Fruit fly (Drosophila melanogaster) whole organism, embryonic: ENCODE results near the gene Mco1.
A peak's percentile ranks its signal among the peaks of the same experiment; 100 is the strongest.

Experiments used
- Atf-2 ChIP-seq: fragments of 200-800 bp; sonication (Bioruptor generic); optimal IDR thresholded peaks from 2 replicates; lab custom pipeline; 2016; ENCODE audit warnings: missing biosample characterization, missing genetic modification characterization
- Awh ChIP-seq: fragments of 200-800 bp; sonication (Bioruptor generic); IDR thresholded peaks from 2 replicates; pipeline ENCODE4, ENCODE4 v1.3.6; 2022; ENCODE audit warnings: missing biosample characterization, missing genetic modification characterization
- Bgb ChIP-seq: fragments of 200-800 bp; sonication (Bioruptor generic); IDR thresholded peaks from 2 replicates; pipeline ENCODE4 v1.3.6; 2022; ENCODE audit warnings: missing biosample characterization, missing genetic modification characterization; ENCODE audit not compliant: partially characterized antibody
- CG10543 ChIP-seq: fragments of 200-800 bp; sonication (Bioruptor generic); optimal IDR thresholded peaks from 3 replicates; lab custom pipeline; 2017; ENCODE audit warnings: missing biosample characterization, mild to moderate bottlenecking, missing genetic modification characterization, moderate library complexity
- CG11696 ChIP-seq: fragments of 200-800 bp; sonication (Bioruptor generic); IDR thresholded peaks from 2 replicates; pipeline ENCODE4 v1.3.6; 2022; ENCODE audit warnings: missing biosample characterization, missing genetic modification characterization
- CG15696 ChIP-seq: fragments of 200-800 bp; sonication (Bioruptor generic); optimal IDR thresholded peaks from 2 replicates; lab custom pipeline; 2019; ENCODE audit warnings: missing biosample characterization, mild to moderate bottlenecking, missing genetic modification characterization, moderate library complexity
- CG17186 ChIP-seq: fragments of 200-800 bp; sonication (Bioruptor generic); optimal IDR thresholded peaks from 3 replicates; lab custom pipeline; 2017; ENCODE audit warnings: missing biosample characterization, missing genetic modification reagents, missing genetic modification characterization
- CG18599 ChIP-seq: fragments of 200-800 bp; sonication (Bioruptor generic); optimal IDR thresholded peaks from 3 replicates; lab custom pipeline; 2017; ENCODE audit warnings: missing biosample characterization, missing genetic modification characterization, mild to moderate bottlenecking, moderate library complexity, missing genetic modification reagents
- CG2120 ChIP-seq: fragments of 200-800 bp; sonication (Bioruptor generic); optimal IDR thresholded peaks from 3 replicates; lab custom pipeline; 2016; ENCODE audit warnings: missing biosample characterization, missing genetic modification characterization
- CG34376 ChIP-seq: fragments of 200-800 bp; sonication (Bioruptor generic); optimal IDR thresholded peaks from 2 replicates; lab custom pipeline; 2018; ENCODE audit warnings: missing biosample characterization, mild to moderate bottlenecking, missing genetic modification characterization
- CG3838 ChIP-seq: fragments of 200-800 bp; sonication (Bioruptor generic); optimal IDR thresholded peaks from 3 replicates; lab custom pipeline; 2016; ENCODE audit warnings: missing biosample characterization, missing genetic modification characterization
- CG4617 ChIP-seq: fragments of 200-800 bp; sonication (Bioruptor generic); optimal IDR thresholded peaks from 3 replicates; lab custom pipeline; 2016; ENCODE audit warnings: missing biosample characterization, missing genetic modification characterization, borderline replicate concordance
- CG6813 ChIP-seq: fragments of 200-800 bp; sonication (Bioruptor generic); optimal IDR thresholded peaks from 2 replicates; lab custom pipeline; 2017; ENCODE audit warnings: missing biosample characterization, missing genetic modification characterization, mild to moderate bottlenecking, moderate library complexity, missing genetic modification reagents
- CG7839 ChIP-seq: fragments of 200-800 bp; sonication (Bioruptor generic); optimal IDR thresholded peaks from 3 replicates; lab custom pipeline; 2018; ENCODE audit warnings: missing biosample characterization, mild to moderate bottlenecking, missing genetic modification characterization, moderate library complexity
- CHES-1-like ChIP-seq: fragments of 200-800 bp; sonication (Bioruptor generic); optimal IDR thresholded peaks from 2 replicates; lab custom pipeline; 2016; ENCODE audit warnings: missing biosample characterization, missing genetic modification characterization
- CoRest ChIP-seq: fragments of 200-800 bp; sonication (Bioruptor generic); optimal IDR thresholded peaks from 3 replicates; lab custom pipeline; 2018; ENCODE audit warnings: missing biosample characterization, mild to moderate bottlenecking, missing genetic modification characterization, moderate library complexity
- Dbx ChIP-seq: fragments of 200-800 bp; sonication (Bioruptor generic); IDR thresholded peaks from 3 replicates; pipeline ENCODE4 v1.3.6; 2022; ENCODE audit warnings: missing biosample characterization, missing genetic modification characterization
- Dll ChIP-seq: fragments of 200-800 bp; sonication (Bioruptor generic); IDR thresholded peaks from 4 replicates; pipeline ENCODE4 v1.3.6; 2022; ENCODE audit warnings: missing biosample characterization, missing genetic modification characterization; ENCODE audit not compliant: partially characterized antibody
- Doc2 ChIP-seq: fragments of 200-800 bp; sonication (Bioruptor generic); IDR thresholded peaks from 2 replicates; pipeline ENCODE4 v1.3.6; 2022; ENCODE audit warnings: missing biosample characterization, missing genetic modification characterization
- Doc3 ChIP-seq: fragments of 200-800 bp; sonication (Bioruptor generic); IDR thresholded peaks from 3 replicates; pipeline ENCODE4 v1.3.6; 2022; ENCODE audit warnings: missing biosample characterization, missing genetic modification characterization; ENCODE audit not compliant: partially characterized antibody
- Fer2 ChIP-seq: fragments of 200-800 bp; sonication (Bioruptor generic); optimal IDR thresholded peaks from 2 replicates; lab custom pipeline; 2018; ENCODE audit warnings: missing biosample characterization, mild to moderate bottlenecking, missing genetic modification characterization, moderate library complexity
- Fer3 ChIP-seq: fragments of 200-800 bp; sonication (Bioruptor generic); optimal IDR thresholded peaks from 2 replicates; lab custom pipeline; 2018; ENCODE audit warnings: missing biosample characterization, mild to moderate bottlenecking, missing genetic modification characterization, moderate library complexity
- GATAe ChIP-seq: fragments of 200-800 bp; sonication (Bioruptor generic); conservative IDR thresholded peaks from 2 replicates; pipeline ENCODE4 v1.3.6; 2022; ENCODE audit warnings: missing biosample characterization, missing genetic modification characterization
- HLH4C ChIP-seq: fragments of 200-800 bp; sonication (Bioruptor generic); IDR thresholded peaks from 3 replicates; pipeline ENCODE4 v1.3.6; 2022; ENCODE audit warnings: missing biosample characterization, missing genetic modification characterization; ENCODE audit not compliant: partially characterized antibody
- Hmx ChIP-seq: fragments of 200-800 bp; sonication (Bioruptor generic); optimal IDR thresholded peaks from 2 replicates; lab custom pipeline; 2016; ENCODE audit warnings: missing biosample characterization, missing genetic modification characterization
- Myb ChIP-seq: fragments of 200-800 bp; sonication (Bioruptor generic); optimal IDR thresholded peaks from 2 replicates; lab custom pipeline; 2016; ENCODE audit warnings: missing biosample characterization, missing genetic modification characterization
- Neu2 ChIP-seq: fragments of 200-800 bp; sonication (Bioruptor generic); optimal IDR thresholded peaks from 3 replicates; lab custom pipeline; 2016; ENCODE audit warnings: missing biosample characterization, missing genetic modification characterization, borderline replicate concordance
- Nf-YB ChIP-seq: fragments of 200-800 bp; sonication (Bioruptor generic); optimal IDR thresholded peaks from 3 replicates; lab custom pipeline; 2019; ENCODE audit warnings: missing biosample characterization, mild to moderate bottlenecking, missing genetic modification characterization, moderate library complexity
- Nf-YC ChIP-seq: fragments of 200-800 bp; optimal IDR thresholded peaks from 3 replicates; lab custom pipeline; 2019; ENCODE audit warnings: missing biosample characterization, mild to moderate bottlenecking, missing genetic modification characterization, moderate library complexity
- NfI ChIP-seq: fragments of 200-800 bp; sonication (Bioruptor generic); optimal IDR thresholded peaks from 3 replicates; lab custom pipeline; 2018; ENCODE audit warnings: missing biosample characterization, mild to moderate bottlenecking, missing genetic modification characterization, moderate library complexity
- abd-A ChIP-seq: fragments of 200-800 bp; sonication (Bioruptor generic); optimal IDR thresholded peaks from 3 replicates; lab custom pipeline; 2019; ENCODE audit warnings: missing biosample characterization, mild to moderate bottlenecking, missing genetic modification characterization, moderate library complexity
- al ChIP-seq: fragments of 200-800 bp; sonication (Bioruptor generic); IDR thresholded peaks from 2 replicates; pipeline ENCODE4 v1.3.6; 2022; ENCODE audit warnings: missing biosample characterization, missing genetic modification characterization
- ash1 ChIP-seq: fragments of 200-800 bp; sonication (Bioruptor generic); optimal IDR thresholded peaks from 2 replicates; lab custom pipeline; 2018; ENCODE audit warnings: missing biosample characterization, mild to moderate bottlenecking, missing genetic modification characterization
- chinmo ChIP-seq: fragments of 200-800 bp; sonication (Bioruptor generic); IDR thresholded peaks from 4 replicates; pipeline ENCODE4 v1.3.6; 2022; ENCODE audit warnings: missing biosample characterization, missing genetic modification characterization; ENCODE audit not compliant: partially characterized antibody
- dan ChIP-seq: fragments of 200-800 bp; sonication (Bioruptor generic); IDR thresholded peaks from 2 replicates; pipeline ENCODE4 v1.3.6; 2022; ENCODE audit warnings: missing biosample characterization, missing genetic modification characterization
- gem ChIP-seq: fragments of 200-800 bp; sonication (Bioruptor generic); optimal IDR thresholded peaks from 2 replicates; lab custom pipeline; 2019; ENCODE audit warnings: missing biosample characterization, mild to moderate bottlenecking, missing genetic modification characterization, moderate library complexity
- gt ChIP-seq: fragments of 200-800 bp; sonication (Bioruptor generic); IDR thresholded peaks from 2 replicates; pipeline ENCODE4 v1.3.6; 2022; ENCODE audit warnings: missing biosample characterization, missing genetic modification characterization
- jigr1 ChIP-seq: fragments of 200-800 bp; sonication (Bioruptor generic); IDR thresholded peaks from 3 replicates; pipeline ENCODE4 v1.3.6; 2022; ENCODE audit warnings: missing biosample characterization, missing genetic modification characterization
- jing ChIP-seq: fragments of 200-800 bp; sonication (Bioruptor generic); optimal IDR thresholded peaks from 2 replicates; lab custom pipeline; 2018; ENCODE audit warnings: missing biosample characterization, mild to moderate bottlenecking, missing genetic modification characterization
- lilli ChIP-seq: fragments of 200-800 bp; sonication (Bioruptor generic); optimal IDR thresholded peaks from 3 replicates; lab custom pipeline; 2016; ENCODE audit warnings: missing biosample characterization, missing genetic modification characterization
- nau ChIP-seq: fragments of 200-800 bp; sonication (Bioruptor generic); optimal IDR thresholded peaks from 3 replicates; lab custom pipeline; 2017; ENCODE audit warnings: missing biosample characterization, mild to moderate bottlenecking, missing genetic modification characterization, missing genetic modification reagents
- peb ChIP-seq: fragments of 200-800 bp; sonication (Bioruptor generic); IDR thresholded peaks from 2 replicates; pipeline ENCODE4 v1.3.6; 2022; ENCODE audit warnings: missing biosample characterization, missing genetic modification characterization
- pnt ChIP-seq: fragments of 200-800 bp; sonication (Bioruptor generic); optimal IDR thresholded peaks from 3 replicates; lab custom pipeline; 2016; ENCODE audit warnings: missing biosample characterization, missing genetic modification characterization
- sd ChIP-seq: fragments of 200-800 bp; sonication (Bioruptor generic); optimal IDR thresholded peaks from 3 replicates; lab custom pipeline; 2018; ENCODE audit warnings: missing biosample characterization, mild to moderate bottlenecking, missing genetic modification characterization, moderate library complexity
- sna ChIP-seq: fragments of 200-800 bp; sonication (Bioruptor generic); IDR thresholded peaks from 2 replicates; pipeline ENCODE4 v1.3.6; 2022; ENCODE audit warnings: missing biosample characterization, missing genetic modification characterization; ENCODE audit not compliant: partially characterized antibody
- stc ChIP-seq: fragments of 200-800 bp; sonication (Bioruptor generic); IDR thresholded peaks from 2 replicates; pipeline ENCODE4 v1.3.6; 2022; ENCODE audit warnings: missing biosample characterization, missing genetic modification characterization
- tgo ChIP-seq: fragments of 200-800 bp; sonication (Bioruptor generic); IDR thresholded peaks from 3 replicates; pipeline ENCODE4 v1.3.6; 2022; ENCODE audit warnings: missing biosample characterization, missing genetic modification characterization
- unpg ChIP-seq: fragments of 200-800 bp; sonication (Bioruptor generic); optimal IDR thresholded peaks from 3 replicates; lab custom pipeline; 2018; ENCODE audit warnings: missing biosample characterization, mild to moderate bottlenecking, missing genetic modification characterization, moderate library complexity

The Mco1 gene

dm6 chr2L:9449257-9449972 is 33.0 kb downstream of the Mco1 start (continued):
- peak; percentile 96 for TF ChIP-seq tgo (GFP tag; lab: Robert Waterston, UW)
- TF ChIP-seq jing (GFP tag; lab: Kevin White, UChicago), result peak; percentile 96
- TF ChIP-seq sna (GFP tag; lab: Robert Waterston, UW), result no peak
- peak; percentile 81 for TF ChIP-seq Nf-YB (GFP tag; lab: Kevin White, UChicago)
- TF ChIP-seq stc (GFP tag; lab: Robert Waterston, UW), result peak; percentile 93
- peak; percentile 97 for TF ChIP-seq CG7839 (tag; lab: Kevin White, UChicago)
- TF ChIP-seq Doc2 (GFP tag; lab: Robert Waterston, UW), result no peak; the same call in 1 of the 2 replicates
- peak; percentile 87 for TF ChIP-seq Fer3 (tag; lab: Kevin White, UChicago)
- peak; percentile 75 for TF ChIP-seq CG3838
- TF ChIP-seq CG17186 (GFP tag; lab: Kevin White, UChicago), result peak; percentile 71
- peak; percentile 59 for TF ChIP-seq pnt (GFP tag; lab: Kevin White, UChicago)
- peak; percentile 97 for TF ChIP-seq gem (tag; lab: Kevin White, UChicago)
- peak; percentile 98 for TF ChIP-seq CoRest (tag; lab: Kevin White, UChicago)
- TF ChIP-seq sd (tag; lab: Kevin White, UChicago), result peak; percentile 79
- TF ChIP-seq Fer2 (tag; lab: Kevin White, UChicago), result peak; percentile 89
- TF ChIP-seq Neu2 (GFP tag; lab: Kevin White, UChicago), result no peak
- TF ChIP-seq Nf-YC (tag; lab: Kevin White, UChicago), result peak; percentile 88
- peak; percentile 94 for TF ChIP-seq peb
- TF ChIP-seq Doc3 (GFP tag; lab: Robert Waterston, UW), result no peak
- peak; percentile 92 for TF ChIP-seq CG6813
- peak; percentile 90 for TF ChIP-seq Atf-2
- TF ChIP-seq Hmx, result peak; percentile 82
- peak; percentile 92 for TF ChIP-seq Dbx (GFP tag; lab: Robert Waterston, UW)
- TF ChIP-seq CG15696 (tag; lab: Kevin White, UChicago), result peak; percentile 98
- peak; percentile 38; the same call in 1 of the 3 replicates for TF ChIP-seq HLH4C (GFP tag; lab: Robert Waterston, UW)
- TF ChIP-seq CG18599 (GFP tag; lab: Kevin White, UChicago), result peak; percentile 96
- TF ChIP-seq Dll (GFP tag; lab: Robert Waterston, UW), result no peak
- TF ChIP-seq NfI (GFP tag; lab: Kevin White, UChicago), result peak; percentile 97
- peak; percentile 94 for TF ChIP-seq Awh (GFP tag; lab: Robert Waterston, UW)
- TF ChIP-seq Myb, result peak; percentile 18
- peak; percentile 87 for TF ChIP-seq GATAe (GFP tag; lab: Robert Waterston, UW)
- TF ChIP-seq gt, result peak; percentile 88
- TF ChIP-seq dan (GFP tag; lab: Robert Waterston, UW), result no peak
- TF ChIP-seq CG34376 (GFP tag; lab: Kevin White, UChicago), result peak; percentile 94
- peak; percentile 11 for TF ChIP-seq CHES-1-like (GFP tag; lab: Kevin White, UChicago)
- peak; percentile 97 for TF ChIP-seq jigr1 (GFP tag; lab: Robert Waterston, UW)
- TF ChIP-seq CG4617 (GFP tag; lab: Kevin White, UChicago), result peak; percentile 84
- TF ChIP-seq unpg (GFP tag; lab: Kevin White, UChicago), result peak; percentile 91
- peak; percentile 84 for TF ChIP-seq nau (GFP tag; lab: Kevin White, UChicago)
- peak; percentile 94 for TF ChIP-seq al (GFP tag; lab: Robert Waterston, UW)
- TF ChIP-seq Bgb (GFP tag; lab: Robert Waterston, UW), result peak; percentile 63
- TF ChIP-seq chinmo, result peak; percentile 96
- peak; percentile 88 for TF ChIP-seq CG2120 (GFP tag; lab: Kevin White, UChicago)
- no peak for TF ChIP-seq ash1 (GFP tag; lab: Kevin White, UChicago)
- peak; percentile 90 for TF ChIP-seq lilli (GFP tag; lab: Kevin White, UChicago)
- TF ChIP-seq abd-A, result peak; percentile 83
- peak; percentile 97 for TF ChIP-seq CG10543 (GFP tag; lab: Kevin White, UChicago)
- peak; percentile 86 for TF ChIP-seq CG11696 (GFP tag; lab: Robert Waterston, UW)
